Fruit fly (Drosophila melanogaster) Kc167 (cell line): ENCODE data around the gene Orc2.

Source experiments
- Myc ChIP-seq: fragments of >200 bp; optimal IDR thresholded peaks from 2 replicates; lab custom pipeline; 2017; ENCODE audit warnings: missing external identifiers
- ttk ChIP-seq: sonication (Bioruptor generic); optimal IDR thresholded peaks from 2 replicates; lab custom pipeline; 2017; ENCODE audit warnings: missing external identifiers

dm6 chr3R:13947415-13947814, 17.3 kb upstream of the Orc2 start:
- TF ChIP-seq ttk (lab: Kevin White, UChicago): no peak
- no peak for TF ChIP-seq Myc (lab: Kevin White, UChicago)
